Fruit fly (Drosophila melanogaster): ENCODE measurements around the gene Ag5r2.

- TF ChIP-seq CG4496 (GFP tag; IDR thresholded peaks at IDR 0.05): peak; percentile 78; the same call in 2 of the 3 replicates
- TF ChIP-seq Ets98B (GFP tag; IDR thresholded peaks at IDR 0.05): peak; percentile 83
- TF ChIP-seq CG13204 (GFP tag; optimal IDR thresholded peaks at IDR 0.05): no peak
These were observed 28.4 kb upstream of the Ag5r2 start for dm6 chrX:14812239-14812638.
